ENCODE assay signal across 4 worm cellular contexts in genomic region chrV:12530129-12530528, ce11.
A peak's percentile ranks its signal among the peaks of the same experiment; 100 is the strongest.
TF ChIP-seq lines count a peak whose summit lies in the region.

No protein-coding gene starts in this region.

TF ChIP-seq in whole organism, L1 larva, 84 proteins besides CTCF, POLR2A, EP300 and RAD21 (continues in another document):
- TF ChIP-seq zag-1 (tag; optimal IDR thresholded peaks at IDR 0.05; lab: Kevin White, UChicago) (no peak), mab-9 (GFP tag; IDR thresholded peaks at IDR 0.05; lab: Robert Waterston, UW) (no peak), fkh-8 (tag; optimal IDR thresholded peaks at IDR 0.05; lab: Kevin White, UChicago) (peak; percentile 16), egl-13 (tag; optimal IDR thresholded peaks at IDR 0.05; lab: Kevin White, UChicago) (peak; percentile 62), rnt-1 (tag; optimal IDR thresholded peaks at IDR 0.05; lab: Kevin White, UChicago) (no peak), unc-130 (tag; optimal IDR thresholded peaks at IDR 0.05; lab: Kevin White, UChicago) (no peak), nhr-47 (tag; optimal IDR thresholded peaks at IDR 0.05; lab: Kevin White, UChicago) (peak; percentile 44), skn-1 (tag; optimal IDR thresholded peaks at IDR 0.05; lab: Kevin White, UChicago) (no peak), snu-23 (GFP tag; optimal IDR thresholded peaks at IDR 0.05; lab: Kevin White, UChicago) (no peak), mef-2 (tag; optimal IDR thresholded peaks at IDR 0.05; lab: Kevin White, UChicago) (no peak), C34B4.2 (tag; optimal IDR thresholded peaks at IDR 0.05; lab: Kevin White, UChicago) (no peak), nhr-76 (tag; optimal IDR thresholded peaks at IDR 0.05; lab: Kevin White, UChicago) (no peak), fkh-10 (GFP tag; optimal IDR thresholded peaks at IDR 0.05; lab: Kevin White, UChicago) (peak; percentile 94), nhr-90 (tag; optimal IDR thresholded peaks at IDR 0.05; lab: Kevin White, UChicago; ENCODE audit: poor library complexity) (no peak), unc-98 (GFP tag; IDR thresholded peaks at IDR 0.05; lab: Robert Waterston, UW) (no peak), lin-39 (tag; optimal IDR thresholded peaks at IDR 0.05; lab: Kevin White, UChicago) (no peak), alr-1 (tag; optimal IDR thresholded peaks at IDR 0.05; lab: Kevin White, UChicago; ENCODE audit: borderline replicate concordance) (no peak), mdl-1 (tag; optimal IDR thresholded peaks at IDR 0.05; lab: Kevin White, UChicago) (no peak), lin-14 (GFP tag; optimal IDR thresholded peaks at IDR 0.05; lab: Kevin White, UChicago) (peak; percentile 88), unc-30 (tag; optimal IDR thresholded peaks at IDR 0.05; lab: Kevin White, UChicago) (no peak), hpl-2 (GFP tag; optimal IDR thresholded peaks at IDR 0.05; lab: Kevin White, UChicago) (no peak), dsc-1 (tag; optimal IDR thresholded peaks at IDR 0.05; lab: Kevin White, UChicago) (no peak), ztf-11 (tag; optimal IDR thresholded peaks at IDR 0.05; lab: Kevin White, UChicago) (no peak), fos-1 (tag; optimal IDR thresholded peaks at IDR 0.05; lab: Kevin White, UChicago) (no peak)

TF ChIP-seq in whole organism, L2 larva, 48 proteins besides CTCF, POLR2A, EP300 and RAD21 (continues in another document):
- no peak for TF ChIP-seq sma-3 (GFP tag; optimal IDR thresholded peaks at IDR 0.05; lab: Kevin White, UChicago)
- TF ChIP-seq nhr-237 (tag; optimal IDR thresholded peaks at IDR 0.05; lab: Kevin White, UChicago): no peak
- no peak for TF ChIP-seq unc-62 (GFP tag; optimal IDR thresholded peaks at IDR 0.05; lab: Kevin White, UChicago)
- TF ChIP-seq nhr-12 (tag; optimal IDR thresholded peaks at IDR 0.05; lab: Kevin White, UChicago): no peak
- TF ChIP-seq Y55F3AM.14 (GFP tag; optimal IDR thresholded peaks at IDR 0.05; lab: Kevin White, UChicago): peak; percentile 67
- TF ChIP-seq peb-1 (tag; optimal IDR thresholded peaks at IDR 0.05; lab: Kevin White, UChicago): no peak
- no peak for TF ChIP-seq skn-1 (tag; optimal IDR thresholded peaks at IDR 0.05; lab: Kevin White, UChicago)
- peak; percentile 44 for TF ChIP-seq C34F6.9 (tag; optimal IDR thresholded peaks at IDR 0.05; lab: Kevin White, UChicago)
- no peak for TF ChIP-seq alr-1 (tag; optimal IDR thresholded peaks at IDR 0.05; lab: Kevin White, UChicago)
- no peak for TF ChIP-seq ztf-4 (tag; optimal IDR thresholded peaks at IDR 0.05; lab: Kevin White, UChicago)
- TF ChIP-seq nhr-10 (tag; optimal IDR thresholded peaks at IDR 0.05; lab: Kevin White, UChicago): no peak
- TF ChIP-seq nhr-129 (tag; optimal IDR thresholded peaks at IDR 0.05; lab: Kevin White, UChicago): no peak
- TF ChIP-seq nhr-25 (tag; optimal IDR thresholded peaks at IDR 0.05; lab: Kevin White, UChicago): no peak
- peak; percentile 24 for TF ChIP-seq sma-9 (GFP tag; optimal IDR thresholded peaks at IDR 0.05; lab: Kevin White, UChicago)
- no peak for TF ChIP-seq sma-9 (tag; optimal IDR thresholded peaks at IDR 0.05; lab: Kevin White, UChicago)
- peak; percentile 60 for TF ChIP-seq ceh-16 (tag; optimal IDR thresholded peaks at IDR 0.05; lab: Kevin White, UChicago)
- no peak for TF ChIP-seq blmp-1 (tag; optimal IDR thresholded peaks at IDR 0.05; lab: Kevin White, UChicago; ENCODE audit: insufficient read depth)
- no peak for TF ChIP-seq nhr-6 (tag; optimal IDR thresholded peaks at IDR 0.05; lab: Kevin White, UChicago)
- TF ChIP-seq R02D3.7 (tag; optimal IDR thresholded peaks at IDR 0.05; lab: Kevin White, UChicago): no peak
- no peak for TF ChIP-seq mab-5 (tag; optimal IDR thresholded peaks at IDR 0.05; lab: Kevin White, UChicago)
- peak; percentile 48 for TF ChIP-seq sem-4 (tag; optimal IDR thresholded peaks at IDR 0.05; lab: Kevin White, UChicago)
- peak; percentile 16 for TF ChIP-seq unc-55 (GFP tag; optimal IDR thresholded peaks at IDR 0.05; lab: Kevin White, UChicago)
- TF ChIP-seq lsy-2 (tag; optimal IDR thresholded peaks at IDR 0.05; lab: Kevin White, UChicago): peak in 1 of 2 experiments; percentile 32
- TF ChIP-seq crh-2 (tag; optimal IDR thresholded peaks at IDR 0.05; lab: Kevin White, UChicago): peak; percentile 53
- no peak for TF ChIP-seq nhr-77 (tag; optimal IDR thresholded peaks at IDR 0.05; lab: Kevin White, UChicago)

TF ChIP-seq in whole organism, L3 larva, 47 proteins besides CTCF, POLR2A, EP300 and RAD21:
- TF ChIP-seq unc-62 (GFP tag; optimal IDR thresholded peaks at IDR 0.05; lab: Kevin White, UChicago) (peak; percentile 53), zag-1 (tag; optimal IDR thresholded peaks at IDR 0.05; lab: Kevin White, UChicago) (peak; percentile 27), elt-3 (tag; optimal IDR thresholded peaks at IDR 0.05; lab: Kevin White, UChicago) (no peak), nfya-1 (tag; optimal IDR thresholded peaks at IDR 0.05; lab: Kevin White, UChicago; ENCODE audit: insufficient read depth) (peak; percentile 33), aly-2 (tag; optimal IDR thresholded peaks at IDR 0.05; lab: Kevin White, UChicago) (no peak), ceh-16 (tag; optimal IDR thresholded peaks at IDR 0.05; lab: Kevin White, UChicago) (peak; percentile 65), tbx-2 (tag; optimal IDR thresholded peaks at IDR 0.05; lab: Kevin White, UChicago) (peak; percentile 56), elt-1 (tag; optimal IDR thresholded peaks at IDR 0.05; lab: Kevin White, UChicago) (peak; percentile 68), hmg-11 (tag; optimal IDR thresholded peaks at IDR 0.05; lab: Kevin White, UChicago) (peak; percentile 16), daf-12 (tag; optimal IDR thresholded peaks at IDR 0.05; lab: Kevin White, UChicago) (peak; percentile 27), fkh-10 (GFP tag; optimal IDR thresholded peaks at IDR 0.05; lab: Kevin White, UChicago) (peak; percentile 84), nhr-11 (tag; optimal IDR thresholded peaks at IDR 0.05; lab: Kevin White, UChicago) (no peak)

TF ChIP-seq in whole organism, L4 larva, 104 proteins besides CTCF, POLR2A, EP300 and RAD21:
- TF ChIP-seq attf-4 (tag; optimal IDR thresholded peaks at IDR 0.05; lab: Kevin White, UChicago): no peak
- peak; percentile 67 for TF ChIP-seq ctbp-1 (GFP tag; IDR thresholded peaks at IDR 0.05; lab: Robert Waterston, UW)
- peak; percentile 19 to 31 for TF ChIP-seq lsy-2 (tag; optimal IDR thresholded peaks at IDR 0.05; lab: Kevin White, UChicago)
- no peak for TF ChIP-seq hlh-11 (tag; optimal IDR thresholded peaks at IDR 0.05; lab: Kevin White, UChicago)
- TF ChIP-seq mep-1 (tag; optimal IDR thresholded peaks at IDR 0.05; lab: Kevin White, UChicago): peak; percentile 40
- no peak for TF ChIP-seq nhr-28 (tag; optimal IDR thresholded peaks at IDR 0.05; lab: Kevin White, UChicago)
- TF ChIP-seq ceh-20 (GFP tag; IDR thresholded peaks at IDR 0.05; lab: Robert Waterston, UW): 0 out of 2 replicates have a peak, but pooled peaks have one; percentile 24
- TF ChIP-seq nhr-102 (tag; optimal IDR thresholded peaks at IDR 0.05; lab: Kevin White, UChicago): no peak
- no peak for TF ChIP-seq ztf-11 (tag; optimal IDR thresholded peaks at IDR 0.05; lab: Kevin White, UChicago)
- TF ChIP-seq ceh-28 (tag; optimal IDR thresholded peaks at IDR 0.05; lab: Kevin White, UChicago): no peak
- TF ChIP-seq nhr-48 (tag; optimal IDR thresholded peaks at IDR 0.05; lab: Kevin White, UChicago): peak; percentile 9
- no peak for TF ChIP-seq R02D3.7 (tag; optimal IDR thresholded peaks at IDR 0.05; lab: Kevin White, UChicago)
- TF ChIP-seq unc-62 (GFP tag; optimal IDR thresholded peaks at IDR 0.05 in 1 of 2; lab: Kevin White, UChicago): peak in 1 of 2 experiments; percentile 94
- no peak for TF ChIP-seq unc-62 (tag; optimal IDR thresholded peaks at IDR 0.05; lab: Kevin White, UChicago)
- no peak for TF ChIP-seq ceh-32 (tag; optimal IDR thresholded peaks at IDR 0.05; lab: Kevin White, UChicago; ENCODE audit: poor library complexity)
- TF ChIP-seq aha-1 (tag; lab: Kevin White, UChicago): peak; percentile 20
- TF ChIP-seq ZK546.5 (tag; optimal IDR thresholded peaks at IDR 0.05; lab: Kevin White, UChicago): no peak
- peak; percentile 6 for TF ChIP-seq rbr-2 (tag; optimal IDR thresholded peaks at IDR 0.05; lab: Kevin White, UChicago)
- no peak for TF ChIP-seq Y105C5A.15 (GFP tag; IDR thresholded peaks at IDR 0.05; lab: Robert Waterston, UW)
- peak; percentile 33 for TF ChIP-seq hlh-30 (tag; optimal IDR thresholded peaks at IDR 0.05; lab: Kevin White, UChicago; ENCODE audit: insufficient read depth)
- no peak for TF ChIP-seq ztf-7 (tag; optimal IDR thresholded peaks at IDR 0.05; lab: Kevin White, UChicago)
- TF ChIP-seq mdl-1 (tag; optimal IDR thresholded peaks at IDR 0.05; lab: Kevin White, UChicago): peak in 1 of 2 experiments; percentile 27
- TF ChIP-seq spr-3 (GFP tag; optimal IDR thresholded peaks at IDR 0.05; lab: Kevin White, UChicago): no peak
- no peak for TF ChIP-seq zag-1 (tag; optimal IDR thresholded peaks at IDR 0.05; lab: Kevin White, UChicago)
TF ChIP-seq in whole organism, L4 larva: peak in this region for 10.

Comparison
In these comparisons a context has a peak if more than half of its experiments do, and no peak if none do; other contexts are left out.
1. Of the 29 proteins assayed by ChIP-seq in both whole organism, L4 larva and whole organism, L1 larva: peak only in whole organism, L4 larva: aha-1; only in whole organism, L1 larva: fkh-10; in both: mep-1; in neither: 22; mixed calls (peak in some experiments, not most) for 4.